Worm (Caenorhabditis elegans): ENCODE data around the gene miga-1.

ce11 chrV:12365104-12365503, 35.6 kb downstream of the miga-1 start, which contains the start of gene fipr-2:
- TF ChIP-seq tbx-11 (GFP tag; IDR thresholded peaks at IDR 0.05) (no peak), scrt-1 (GFP tag; IDR thresholded peaks at IDR 0.05) (no peak), ama-1 (optimal IDR thresholded peaks at IDR 0.05) (no peak), aly-1 (tag; optimal IDR thresholded peaks at IDR 0.05) (no peak), ets-7 (tag; optimal IDR thresholded peaks at IDR 0.05) (no peak), ceh-13 (GFP tag; optimal IDR thresholded peaks at IDR 0.05) (no peak), tbx-37 (GFP tag; conservative IDR thresholded peaks at IDR 0.05) (no peak)

Data from whole organism, early embryonic.